Worm (Caenorhabditis elegans) whole organism, L1 larva: ENCODE results near the gene K04C2.5.

Experiments
- C16A3.4 ChIP-seq: fragments of 150-350 bp; optimal IDR thresholded peaks from 2 replicates; lab custom pipeline; 2014; ENCODE audit warnings: missing biosample characterization, missing genetic modification characterization
- C34B4.2 ChIP-seq: sonication (generic microtip); optimal IDR thresholded peaks from 2 replicates; lab custom pipeline; 2017; ENCODE audit warnings: mild to moderate bottlenecking, missing genetic modification characterization, missing compliant biosample characterization
- F16B12.6 ChIP-seq: fragments of 150-350 bp; optimal IDR thresholded peaks from 2 replicates; lab custom pipeline; 2014; ENCODE audit warnings: missing biosample characterization, missing genetic modification characterization
- Y116A8C.19 ChIP-seq: sonication (generic microtip); optimal IDR thresholded peaks from 2 replicates; lab custom pipeline; 2016; ENCODE audit warnings: missing compliant biosample characterization, missing genetic modification characterization, borderline replicate concordance
- aha-1 ChIP-seq: fragments of 150-350 bp; optimal IDR thresholded peaks from 2 replicates; lab custom pipeline; 2014; ENCODE audit warnings: missing biosample characterization, missing genetic modification characterization
- alr-1 ChIP-seq: fragments of 200-800 bp; sonication (Bioruptor generic); optimal IDR thresholded peaks from 2 replicates; lab custom pipeline; 2018; ENCODE audit warnings: borderline replicate concordance, mild to moderate bottlenecking, missing genetic modification characterization, missing compliant biosample characterization
- aly-2 ChIP-seq: fragments of 150-350 bp; optimal IDR thresholded peaks from 2 replicates; lab custom pipeline; 2014; ENCODE audit warnings: missing biosample characterization, missing genetic modification characterization
- ama-1 ChIP-seq: fragments of 150-350 bp; optimal IDR thresholded peaks from 2 replicates; lab custom pipeline; 2014
- blmp-1 ChIP-seq: fragments of 150-350 bp; optimal IDR thresholded peaks from 2 replicates; lab custom pipeline; 2014; ENCODE audit warnings: missing biosample characterization, missing genetic modification characterization
- ceh-63 ChIP-seq: fragments of 200-800 bp; sonication (Bioruptor generic); optimal IDR thresholded peaks from 2 replicates; lab custom pipeline; 2018; ENCODE audit warnings: mild to moderate bottlenecking, missing genetic modification characterization, missing compliant biosample characterization
- ceh-82 ChIP-seq, 3 experiments: fragments of 150-350 bp in 1 of 3; sonication (generic microtip) in 2 of 3; optimal IDR thresholded peaks; 2 replicates each; lab custom pipeline; 2014 to 2017; ENCODE audit warnings: missing biosample characterization in 3 of 3, missing genetic modification characterization in 3 of 3
- ceh-88 ChIP-seq: fragments of 200-800 bp; sonication (Bioruptor generic); IDR thresholded peaks from 2 replicates; pipeline ENCODE4 v1.3.6; 2022; ENCODE audit warnings: missing genetic modification characterization, missing compliant biosample characterization
- ces-1 ChIP-seq: fragments of 150-350 bp; optimal IDR thresholded peaks from 2 replicates; lab custom pipeline; 2014; ENCODE audit warnings: missing biosample characterization, missing genetic modification reagents, missing genetic modification characterization
- dpl-1 ChIP-seq, 3 experiments: fragments of 150-350 bp in 2 of 3; sonication (generic microtip) in 1 of 3; optimal IDR thresholded peaks; 2 replicates each; lab custom pipeline; 2014 to 2017; ENCODE audit warnings: missing biosample characterization in 3 of 3, missing genetic modification characterization in 3 of 3, missing genetic modification reagents in 3 of 3
- efl-1 ChIP-seq, 4 experiments: fragments of 150-350 bp; optimal IDR thresholded peaks in 3 of 4; peaks in 1 of 4; 1 replicate in 1 of 4; 2 replicates in 3 of 4; lab custom pipeline; 2014; ENCODE audit warnings: missing biosample characterization in 2 of 4, missing genetic modification characterization in 2 of 4, missing genetic modification reagents in 2 of 4
- efl-3 ChIP-seq: fragments of 200-800 bp; sonication (Bioruptor generic); optimal IDR thresholded peaks from 2 replicates; lab custom pipeline; 2018; ENCODE audit warnings: mild to moderate bottlenecking, missing genetic modification characterization, missing compliant biosample characterization
- elt-3 ChIP-seq, 6 experiments: fragments of 150-350 bp in 1 of 6; sonication (generic microtip); optimal IDR thresholded peaks; 2 replicates each; lab custom pipeline; 2017 to 2018; ENCODE audit warnings: missing biosample characterization in 6 of 6, missing genetic modification characterization in 6 of 6, inconsistent platforms in 1 of 6
- fkh-10 ChIP-seq: sonication (generic microtip); optimal IDR thresholded peaks from 2 replicates; lab custom pipeline; 2017; ENCODE audit warnings: missing biosample characterization, missing genetic modification reagents, missing genetic modification characterization
- fkh-8 ChIP-seq: sonication (generic microtip); optimal IDR thresholded peaks from 2 replicates; lab custom pipeline; 2016; ENCODE audit warnings: mild to moderate bottlenecking, missing genetic modification characterization, missing compliant biosample characterization
- grh-1 ChIP-seq: fragments of 200-800 bp; sonication (Bioruptor generic); IDR thresholded peaks from 2 replicates; pipeline ENCODE4 v1.3.6; 2022; ENCODE audit warnings: missing genetic modification reagents, missing genetic modification characterization, missing compliant biosample characterization
- hlh-17 ChIP-seq: fragments of 200-800 bp; sonication (Bioruptor generic); optimal IDR thresholded peaks from 2 replicates; lab custom pipeline; 2018; ENCODE audit warnings: missing genetic modification characterization, mild to moderate bottlenecking, missing compliant biosample characterization, moderate library complexity, borderline replicate concordance
- irx-1 ChIP-seq: sonication (generic microtip); optimal IDR thresholded peaks from 2 replicates; lab custom pipeline; 2016; ENCODE audit warnings: missing genetic modification characterization, missing compliant biosample characterization
- isw-1 ChIP-seq: fragments of 200-800 bp; sonication (Bioruptor generic); IDR thresholded peaks from 2 replicates; pipeline ENCODE4 v1.3.6; 2022; ENCODE audit warnings: missing genetic modification characterization, missing compliant biosample characterization
- jun-1 ChIP-seq: fragments of 150-350 bp; optimal IDR thresholded peaks from 2 replicates; lab custom pipeline; 2014; ENCODE audit warnings: missing biosample characterization, missing genetic modification reagents, missing genetic modification characterization
- lin-14 ChIP-seq: fragments of 200-800 bp; sonication (Bioruptor generic); optimal IDR thresholded peaks from 2 replicates; lab custom pipeline; 2018; ENCODE audit warnings: mild to moderate bottlenecking, missing genetic modification characterization, moderate library complexity, missing compliant biosample characterization
- lin-35 ChIP-seq, 2 experiments: fragments of 150-350 bp; optimal IDR thresholded peaks; 2 replicates each; lab custom pipeline; 2014; ENCODE audit warnings: missing biosample characterization in 2 of 2, missing genetic modification characterization in 2 of 2, missing genetic modification reagents in 2 of 2
- lin-39 ChIP-seq: fragments of 150-350 bp; optimal IDR thresholded peaks from 2 replicates; lab custom pipeline; 2014; ENCODE audit warnings: missing biosample characterization, missing genetic modification reagents, missing genetic modification characterization
- lsy-2 ChIP-seq, 2 experiments: fragments of 150-350 bp; optimal IDR thresholded peaks; 2 replicates each; lab custom pipeline; 2014; ENCODE audit warnings: missing biosample characterization in 2 of 2, missing genetic modification characterization in 2 of 2
- mef-2 ChIP-seq: fragments of 150-350 bp; optimal IDR thresholded peaks from 2 replicates; lab custom pipeline; 2014; ENCODE audit warnings: missing biosample characterization, missing genetic modification characterization
- mep-1 ChIP-seq: fragments of 150-350 bp; optimal IDR thresholded peaks from 2 replicates; lab custom pipeline; 2014; ENCODE audit warnings: missing biosample characterization, missing genetic modification characterization
- nhr-20 ChIP-seq: sonication (generic microtip); optimal IDR thresholded peaks from 2 replicates; lab custom pipeline; 2016; ENCODE audit warnings: mild to moderate bottlenecking, missing genetic modification characterization, missing compliant biosample characterization
- nhr-237 ChIP-seq: fragments of 150-350 bp; optimal IDR thresholded peaks from 2 replicates; lab custom pipeline; 2014; ENCODE audit warnings: missing biosample characterization, missing genetic modification characterization
- nhr-77 ChIP-seq: fragments of 150-350 bp; optimal IDR thresholded peaks from 2 replicates; lab custom pipeline; 2014; ENCODE audit warnings: missing biosample characterization, missing genetic modification characterization
- nhr-85 ChIP-seq: sonication (generic microtip); peaks from one replicate; lab custom pipeline; 2016; ENCODE audit warnings: missing genetic modification characterization, inconsistent platforms, missing compliant biosample characterization
- nhr-90 ChIP-seq: sonication (generic microtip); optimal IDR thresholded peaks from 2 replicates; lab custom pipeline; 2016; ENCODE audit warnings: mild to moderate bottlenecking, missing genetic modification characterization, missing compliant biosample characterization; ENCODE audit not compliant: poor library complexity
- pax-3 ChIP-seq: fragments of 200-800 bp; sonication (Bioruptor generic); optimal IDR thresholded peaks from 2 replicates; lab custom pipeline; 2018; ENCODE audit warnings: mild to moderate bottlenecking, missing genetic modification characterization, moderate library complexity, missing compliant biosample characterization
- pqm-1 ChIP-seq: sonication (generic microtip); optimal IDR thresholded peaks from 3 replicates; lab custom pipeline; 2017; ENCODE audit warnings: missing biosample characterization, missing genetic modification characterization
- rnt-1 ChIP-seq: sonication (generic microtip); optimal IDR thresholded peaks from 2 replicates; lab custom pipeline; 2016; ENCODE audit warnings: mild to moderate bottlenecking, missing genetic modification characterization, moderate library complexity, missing compliant biosample characterization
- skn-1 ChIP-seq: fragments of 150-350 bp; optimal IDR thresholded peaks from 2 replicates; lab custom pipeline; 2014; ENCODE audit warnings: missing biosample characterization, missing genetic modification characterization
- snpc-4 ChIP-seq: fragments of 150-350 bp; optimal IDR thresholded peaks from 2 replicates; lab custom pipeline; 2014; ENCODE audit warnings: missing biosample characterization, missing genetic modification characterization
- snu-23 ChIP-seq: sonication (generic microtip); optimal IDR thresholded peaks from 2 replicates; lab custom pipeline; 2016; ENCODE audit warnings: missing genetic modification characterization, missing compliant biosample characterization
- sox-4 ChIP-seq: sonication (generic microtip); optimal IDR thresholded peaks from 2 replicates; lab custom pipeline; 2016; ENCODE audit warnings: missing genetic modification characterization, missing compliant biosample characterization
- sptf-1 ChIP-seq: fragments of 150-350 bp; optimal IDR thresholded peaks from 2 replicates; lab custom pipeline; 2014; ENCODE audit warnings: missing biosample characterization, missing genetic modification characterization
- sup-37 ChIP-seq: fragments of 200-800 bp; sonication (Bioruptor generic); optimal IDR thresholded peaks from 2 replicates; lab custom pipeline; 2018; ENCODE audit warnings: mild to moderate bottlenecking, missing genetic modification characterization, missing compliant biosample characterization
- swsn-7 ChIP-seq: sonication (generic microtip); optimal IDR thresholded peaks from 2 replicates; lab custom pipeline; 2016; ENCODE audit warnings: missing genetic modification characterization, missing compliant biosample characterization
- tlp-1 ChIP-seq: fragments of 150-350 bp; optimal IDR thresholded peaks from 2 replicates; lab custom pipeline; 2014; ENCODE audit warnings: missing biosample characterization, missing genetic modification characterization
- unc-130 ChIP-seq: fragments of 150-350 bp; optimal IDR thresholded peaks from 2 replicates; lab custom pipeline; 2017; ENCODE audit warnings: missing biosample characterization, missing genetic modification characterization, inconsistent platforms
- unc-62 ChIP-seq: fragments of 150-350 bp; optimal IDR thresholded peaks from 2 replicates; lab custom pipeline; 2014; ENCODE audit warnings: missing biosample characterization, missing genetic modification reagents, missing genetic modification characterization
- unc-86 ChIP-seq: sonication (generic microtip); optimal IDR thresholded peaks from 2 replicates; lab custom pipeline; 2016; ENCODE audit warnings: missing genetic modification characterization, missing compliant biosample characterization
- vab-15 ChIP-seq: sonication (generic microtip); optimal IDR thresholded peaks from 2 replicates; lab custom pipeline; 2017; ENCODE audit warnings: missing genotype, mild to moderate bottlenecking, missing genetic modification characterization, missing compliant biosample characterization
- xbp-1 ChIP-seq: sonication (generic microtip); optimal IDR thresholded peaks from 2 replicates; lab custom pipeline; 2016; ENCODE audit warnings: missing genetic modification characterization, missing compliant biosample characterization
- zip-4 ChIP-seq: fragments of 200-800 bp; sonication (Bioruptor generic); optimal IDR thresholded peaks from 2 replicates; lab custom pipeline; 2018; ENCODE audit warnings: mild to moderate bottlenecking, missing genetic modification characterization, moderate library complexity, missing compliant biosample characterization
- ztf-4 ChIP-seq: fragments of 150-350 bp; optimal IDR thresholded peaks from 2 replicates; lab custom pipeline; 2014; ENCODE audit warnings: missing biosample characterization, missing genetic modification characterization

Gene K04C2.5

DNA sequence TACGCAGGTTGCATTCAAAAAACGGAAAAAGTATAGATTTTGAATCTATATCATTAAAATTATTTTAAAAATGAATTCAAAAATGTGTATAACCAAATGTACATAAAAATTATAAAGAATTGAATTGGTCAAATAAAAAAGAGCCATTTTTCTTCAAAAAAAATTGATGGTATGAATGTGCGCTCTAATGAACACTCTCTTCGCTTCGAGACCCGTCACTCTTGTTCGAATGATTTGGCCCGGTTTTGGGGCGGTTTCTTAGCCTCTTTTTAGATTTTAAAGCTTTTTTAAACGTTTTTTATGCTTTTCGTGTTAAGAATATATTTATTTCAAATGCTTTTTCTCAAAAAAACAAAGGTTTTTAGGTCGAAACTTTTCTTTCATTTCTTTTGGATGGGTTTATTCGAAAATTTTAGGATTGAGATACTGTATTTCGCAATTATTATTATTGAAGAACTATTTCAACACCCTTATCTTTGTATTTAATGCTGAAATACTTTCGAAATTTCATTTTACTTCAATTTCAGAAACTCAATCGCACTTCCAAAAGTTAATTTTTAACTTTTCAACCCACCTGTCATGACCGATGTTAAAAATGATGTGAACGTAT is 38.2 kb upstream of the K04C2.5 start, which contains the start of gene inf-1 (continued):
- peak; percentile 48 for TF ChIP-seq skn-1 (tag; lab: Kevin White, UChicago)
- TF ChIP-seq zip-4 (GFP tag; lab: Kevin White, UChicago): no peak
- no peak for TF ChIP-seq ztf-4 (tag; lab: Kevin White, UChicago)
- TF ChIP-seq sup-37: no peak
- TF ChIP-seq ceh-82 (tag; optimal IDR thresholded peaks at IDR 0.05; lab: Kevin White, UChicago): peak in 1 of 3 experiments; percentile 40
- peak; percentile 41 to 77 (median 61) for TF ChIP-seq dpl-1 (GFP tag; optimal IDR thresholded peaks at IDR 0.05; lab: Kevin White, UChicago)
- no peak for TF ChIP-seq ceh-88 (GFP tag; lab: Robert Waterston, UW)
- no peak for TF ChIP-seq mef-2 (tag; lab: Kevin White, UChicago)
- TF ChIP-seq unc-130 (tag; lab: Kevin White, UChicago): peak; percentile 25
- no peak for TF ChIP-seq vab-15
- no peak for TF ChIP-seq pax-3
- no peak for TF ChIP-seq ceh-63
- TF ChIP-seq lin-39 (tag; lab: Kevin White, UChicago): no peak
- no peak for TF ChIP-seq blmp-1
- TF ChIP-seq efl-1 (optimal IDR thresholded peaks at IDR 0.05; lab: Kevin White, UChicago): peak; percentile 63
- TF ChIP-seq efl-1 (GFP tag; optimal IDR thresholded peaks at IDR 0.05 in 1 of 2; lab: Kevin White, UChicago): peak; percentile 70 to 91
- TF ChIP-seq ces-1 (GFP tag; lab: Kevin White, UChicago): no peak
- TF ChIP-seq elt-3 (tag; optimal IDR thresholded peaks at IDR 0.05; lab: Kevin White, UChicago): peak in 2 of 6 experiments; percentile 19 to 46
- peak; percentile 29 for TF ChIP-seq rnt-1
- TF ChIP-seq fkh-10 (GFP tag; lab: Kevin White, UChicago): no peak
- TF ChIP-seq nhr-77: no peak
- TF ChIP-seq aly-2 (tag; lab: Kevin White, UChicago): no peak
- no peak for TF ChIP-seq nhr-237 (tag; lab: Kevin White, UChicago)
- no peak for TF ChIP-seq ama-1 (lab: Kevin White, UChicago)
- no peak for TF ChIP-seq aha-1 (tag; lab: Kevin White, UChicago)
- peak; percentile 14 for TF ChIP-seq fkh-8 (tag; lab: Kevin White, UChicago)
- peak; percentile 66 for TF ChIP-seq mep-1 (tag; lab: Kevin White, UChicago)
- no peak for TF ChIP-seq tlp-1 (tag; lab: Kevin White, UChicago)
- TF ChIP-seq nhr-85 (tag; lab: Kevin White, UChicago): peak; percentile 57
- TF ChIP-seq grh-1 (GFP tag; lab: Robert Waterston, UW): no peak
- TF ChIP-seq lin-14 (GFP tag; lab: Kevin White, UChicago): peak; percentile 54
- TF ChIP-seq sox-4 (tag; lab: Kevin White, UChicago): no peak
- TF ChIP-seq alr-1: no peak
- no peak for TF ChIP-seq Y116A8C.19 (tag; lab: Kevin White, UChicago)
- TF ChIP-seq F16B12.6 (tag; lab: Kevin White, UChicago): peak; percentile 16
- TF ChIP-seq C16A3.4: peak; percentile 55
- no peak for TF ChIP-seq isw-1 (GFP tag; lab: Robert Waterston, UW)
- TF ChIP-seq pqm-1 (tag; lab: Kevin White, UChicago): no peak
- no peak for TF ChIP-seq hlh-17
- no peak for TF ChIP-seq irx-1 (tag; lab: Kevin White, UChicago)
- no peak for TF ChIP-seq unc-62 (GFP tag; lab: Kevin White, UChicago)
- TF ChIP-seq nhr-20 (tag; lab: Kevin White, UChicago): peak; percentile 34
- no peak for TF ChIP-seq nhr-90
- TF ChIP-seq efl-3: no peak
- TF ChIP-seq C34B4.2 (tag; lab: Kevin White, UChicago): no peak
- peak; percentile 56 for TF ChIP-seq snu-23 (GFP tag; lab: Kevin White, UChicago)
- peak; percentile 26 for TF ChIP-seq swsn-7
- TF ChIP-seq unc-86 (tag; lab: Kevin White, UChicago): no peak
- TF ChIP-seq lsy-2 (tag; optimal IDR thresholded peaks at IDR 0.05; lab: Kevin White, UChicago): peak; percentile 67 to 88
- no peak for TF ChIP-seq snpc-4
- TF ChIP-seq sptf-1: no peak
- TF ChIP-seq jun-1 (tag; lab: Kevin White, UChicago): no peak
- TF ChIP-seq lin-35 (GFP tag; optimal IDR thresholded peaks at IDR 0.05; lab: Kevin White, UChicago): peak; percentile 69 to 81
- TF ChIP-seq xbp-1 (tag; lab: Kevin White, UChicago): peak; percentile 44
